Fruit fly (Drosophila melanogaster) whole organism, larva: ENCODE data around the gene tey.

ENCODE experiments used
- noc ChIP-seq: fragments of 200-800 bp; sonication (Bioruptor generic); optimal IDR thresholded peaks from 3 replicates; lab custom pipeline; 2019; ENCODE audit warnings: missing biosample characterization, mild to moderate bottlenecking, missing genetic modification characterization, moderate library complexity

tey gene

dm6 chr3L:19682902-19683301 lies 19.0 kb upstream of the tey start:
- TF ChIP-seq noc (tag; lab: Kevin White, UChicago): no peak

- TF ChIP-seq noc (tag; lab: Kevin White, UChicago): no peak
These were observed 12.1 kb upstream of the tey start for dm6 chr3L:19676050-19676449.

- no peak for TF ChIP-seq noc (tag; lab: Kevin White, UChicago)
These were observed 10.4 kb upstream of the tey start for dm6 chr3L:19674317-19674716.

- TF ChIP-seq noc (tag; lab: Kevin White, UChicago): no peak
These were observed 6.6 kb upstream of the tey start for dm6 chr3L:19670492-19670891.

dm6 chr3L:19665059-19665626 lies 1.2 kb upstream of the tey start:
- no peak for TF ChIP-seq noc (tag; lab: Kevin White, UChicago)

dm6 chr3L:19662892-19663291 lies 1.0 kb downstream of the tey start:
- TF ChIP-seq noc (tag; lab: Kevin White, UChicago): no peak

dm6 chr3L:19655923-19656322 lies 8.0 kb downstream of the tey start:
- TF ChIP-seq noc (tag; lab: Kevin White, UChicago): no peak

- no peak for TF ChIP-seq noc (tag; lab: Kevin White, UChicago)
These were observed 10.4 kb downstream of the tey start for dm6 chr3L:19653470-19653869.

- TF ChIP-seq noc (tag; lab: Kevin White, UChicago): no peak
These were observed 13.3 kb downstream of the tey start for dm6 chr3L:19650588-19650987.

- TF ChIP-seq noc (tag; lab: Kevin White, UChicago): no peak
These were observed 13.8 kb downstream of the tey start for dm6 chr3L:19650121-19650520.

- no peak for TF ChIP-seq noc (tag; lab: Kevin White, UChicago)
These were observed 14.4 kb downstream of the tey start, which contains the start of gene Oat for dm6 chr3L:19649374-19649948. Oat (minus strand) TSS chr3L:19649851.

dm6 chr3L:19648648-19649047 lies 15.3 kb downstream of the tey start:
- peak; percentile 91 for TF ChIP-seq noc (tag; lab: Kevin White, UChicago)

dm6 chr3L:19646292-19646691 lies 17.6 kb downstream of the tey start:
- TF ChIP-seq noc (tag; lab: Kevin White, UChicago): no peak

- no peak for TF ChIP-seq noc (tag; lab: Kevin White, UChicago)
These were observed 21.4 kb downstream of the tey start, which contains the start of gene Rnf146 for dm6 chr3L:19642448-19643020. Rnf146 (minus strand) TSS chr3L:19642816.

- TF ChIP-seq noc (tag; lab: Kevin White, UChicago): no peak
These were observed 27.0 kb downstream of the tey start for dm6 chr3L:19636821-19637460.

dm6 chr3L:19635478-19635996 lies 28.4 kb downstream of the tey start, which contains the start of gene wnd:
wnd (minus strand) TSS chr3L:19635783.
- no peak for TF ChIP-seq noc (tag; lab: Kevin White, UChicago)
